Worm (Caenorhabditis elegans) whole organism, mixed stage, embryonic: ENCODE measurements around the gene F09F7.5.

Experiments used
- M03D4.4 ChIP-seq: sonication (generic microtip); optimal IDR thresholded peaks from 2 replicates; lab custom pipeline; 2017; ENCODE audit warnings: mild to moderate bottlenecking, missing genetic modification characterization, missing compliant biosample characterization
- bed-3 ChIP-seq: fragments of 200-800 bp; sonication (Bioruptor generic); optimal IDR thresholded peaks from 3 replicates; lab custom pipeline; 2018; ENCODE audit warnings: mild to moderate bottlenecking, missing genetic modification characterization, moderate library complexity, missing compliant biosample characterization
- blmp-1 ChIP-seq: fragments of 150-350 bp; optimal IDR thresholded peaks from 2 replicates; lab custom pipeline; 2014; ENCODE audit warnings: missing biosample characterization, missing genetic modification characterization
- ceh-39 ChIP-seq: fragments of 150-350 bp; optimal IDR thresholded peaks from 2 replicates; lab custom pipeline; 2014; ENCODE audit warnings: missing biosample characterization, missing genetic modification characterization
- ceh-43 ChIP-seq: fragments of 200-800 bp; sonication (Bioruptor generic); optimal IDR thresholded peaks from 2 replicates; lab custom pipeline; 2018; ENCODE audit warnings: mild to moderate bottlenecking, missing genetic modification characterization, moderate library complexity, missing compliant biosample characterization
- ceh-83 ChIP-seq: fragments of 200-800 bp; sonication (Bioruptor generic); optimal IDR thresholded peaks from 2 replicates; lab custom pipeline; 2018; ENCODE audit warnings: mild to moderate bottlenecking, missing genetic modification characterization, missing compliant biosample characterization
- ces-1 ChIP-seq: fragments of 150-350 bp; optimal IDR thresholded peaks from 2 replicates; lab custom pipeline; 2014; ENCODE audit warnings: missing biosample characterization, missing genetic modification reagents, missing genetic modification characterization
- cnd-1 ChIP-seq: fragments of 200-800 bp; sonication (Bioruptor generic); optimal IDR thresholded peaks from 2 replicates; lab custom pipeline; 2018; ENCODE audit warnings: mild to moderate bottlenecking, missing genetic modification characterization, missing compliant biosample characterization
- drap-1 ChIP-seq: fragments of 200-800 bp; sonication (Bioruptor generic); optimal IDR thresholded peaks from 3 replicates; lab custom pipeline; 2018; ENCODE audit warnings: mild to moderate bottlenecking, missing genetic modification characterization, missing compliant biosample characterization
- elt-1 ChIP-seq: sonication (generic microtip); optimal IDR thresholded peaks from 2 replicates; lab custom pipeline; 2017; ENCODE audit warnings: missing genetic modification characterization, mild to moderate bottlenecking, missing compliant biosample characterization, antibody characterized with exemption, moderate library complexity, borderline replicate concordance; ENCODE audit not compliant: insufficient read depth
- elt-3 ChIP-seq: fragments of 150-350 bp; optimal IDR thresholded peaks from 2 replicates; lab custom pipeline; 2014; ENCODE audit warnings: missing biosample characterization, missing genetic modification characterization
- flh-1 ChIP-seq: fragments of 200-800 bp; sonication (Bioruptor generic); optimal IDR thresholded peaks from 2 replicates; lab custom pipeline; 2018; ENCODE audit warnings: mild to moderate bottlenecking, missing genetic modification characterization, moderate library complexity, missing compliant biosample characterization
- ham-2 ChIP-seq: fragments of 200-800 bp; sonication (Bioruptor generic); optimal IDR thresholded peaks from 2 replicates; lab custom pipeline; 2018; ENCODE audit warnings: mild to moderate bottlenecking, missing genetic modification characterization, missing compliant biosample characterization
- hlh-1 ChIP-seq: fragments of 150-350 bp; optimal IDR thresholded peaks from 2 replicates; lab custom pipeline; 2014; ENCODE audit warnings: missing biosample characterization, missing genetic modification reagents, missing genetic modification characterization
- lin-13 ChIP-seq: fragments of 150-350 bp; optimal IDR thresholded peaks from 2 replicates; lab custom pipeline; 2014; ENCODE audit warnings: missing biosample characterization, missing genetic modification characterization
- lin-32 ChIP-seq: fragments of 200-800 bp; sonication (Bioruptor generic); optimal IDR thresholded peaks from 2 replicates; lab custom pipeline; 2018; ENCODE audit warnings: mild to moderate bottlenecking, missing genetic modification characterization, missing compliant biosample characterization
- lsy-2 ChIP-seq: fragments of 150-350 bp; optimal IDR thresholded peaks from 2 replicates; lab custom pipeline; 2014; ENCODE audit warnings: missing biosample characterization, missing genetic modification characterization
- mab-5 ChIP-seq: fragments of 150-350 bp; optimal IDR thresholded peaks from 2 replicates; lab custom pipeline; 2014; ENCODE audit warnings: missing biosample characterization, missing genetic modification characterization
- mep-1 ChIP-seq: fragments of 150-350 bp; optimal IDR thresholded peaks from 2 replicates; lab custom pipeline; 2017; ENCODE audit warnings: missing biosample characterization, missing genetic modification reagents, missing genetic modification characterization, inconsistent platforms
- mls-2 ChIP-seq: sonication (generic microtip); optimal IDR thresholded peaks from 2 replicates; lab custom pipeline; 2016; ENCODE audit warnings: mild to moderate bottlenecking, missing genetic modification characterization, moderate library complexity, missing compliant biosample characterization
- nhr-12 ChIP-seq: fragments of 150-350 bp; optimal IDR thresholded peaks from 2 replicates; lab custom pipeline; 2014; ENCODE audit warnings: missing biosample characterization, missing genetic modification characterization
- nhr-2 ChIP-seq: fragments of 150-350 bp; optimal IDR thresholded peaks from 2 replicates; lab custom pipeline; 2014; ENCODE audit warnings: missing biosample characterization, missing genetic modification characterization
- nhr-237 ChIP-seq: fragments of 150-350 bp; optimal IDR thresholded peaks from 2 replicates; lab custom pipeline; 2014; ENCODE audit warnings: missing biosample characterization, missing genetic modification characterization
- nhr-76 ChIP-seq: sonication (generic microtip); optimal IDR thresholded peaks from 2 replicates; lab custom pipeline; 2017; ENCODE audit warnings: missing biosample characterization, missing genetic modification characterization
- pha-4 ChIP-seq: fragments of 150-350 bp; optimal IDR thresholded peaks from 2 replicates; lab custom pipeline; 2018; ENCODE audit warnings: missing biosample characterization, missing genetic modification reagents, missing genetic modification characterization
- sem-2 ChIP-seq: fragments of 200-800 bp; sonication (Bioruptor generic); optimal IDR thresholded peaks from 2 replicates; lab custom pipeline; 2018; ENCODE audit warnings: mild to moderate bottlenecking, missing genetic modification characterization, missing compliant biosample characterization
- snpc-4 ChIP-seq: fragments of 150-350 bp; optimal IDR thresholded peaks from 2 replicates; lab custom pipeline; 2014; ENCODE audit warnings: missing biosample characterization, missing genetic modification characterization
- sptf-1 ChIP-seq: sonication (generic microtip); optimal IDR thresholded peaks from 2 replicates; lab custom pipeline; 2017; ENCODE audit warnings: mild to moderate bottlenecking, missing genetic modification characterization, moderate library complexity, missing compliant biosample characterization
- tbx-8 ChIP-seq: fragments of 200-800 bp; sonication (Bioruptor generic); optimal IDR thresholded peaks from 2 replicates; lab custom pipeline; 2018; ENCODE audit warnings: mild to moderate bottlenecking, missing genetic modification characterization, moderate library complexity, missing compliant biosample characterization
- unc-120 ChIP-seq: sonication (generic microtip); optimal IDR thresholded peaks from 2 replicates; lab custom pipeline; 2017; ENCODE audit warnings: missing genetic modification characterization, missing compliant biosample characterization; ENCODE audit not compliant: poor library complexity, severe bottlenecking
- unc-39 ChIP-seq: fragments of 150-350 bp; optimal IDR thresholded peaks from 2 replicates; lab custom pipeline; 2014; ENCODE audit warnings: missing biosample characterization, missing genetic modification characterization
- unc-62 ChIP-seq: fragments of 150-350 bp; optimal IDR thresholded peaks from 2 replicates; lab custom pipeline; 2014; ENCODE audit warnings: missing biosample characterization, missing genetic modification reagents, missing genetic modification characterization
- zip-8 ChIP-seq: fragments of 150-350 bp; optimal IDR thresholded peaks from 2 replicates; lab custom pipeline; 2014; ENCODE audit warnings: missing biosample characterization, missing genetic modification characterization
- ztf-11 ChIP-seq: fragments of 150-350 bp; optimal IDR thresholded peaks from 2 replicates; lab custom pipeline; 2014; ENCODE audit warnings: missing biosample characterization, missing genetic modification characterization

The F09F7.5 gene

ce11 chrIII:5573694-5574093 is 26.9 kb downstream of the F09F7.5 start, which contains the start of gene molo-1:
Gene molo-1, plus strand, starts transcription at chrIII:5573994.
- TF ChIP-seq nhr-237 (tag; lab: Kevin White, UChicago) (no peak), elt-3 (tag; lab: Kevin White, UChicago) (no peak), nhr-2 (tag; lab: Kevin White, UChicago) (no peak), hlh-1 (no peak), blmp-1 (tag; lab: Kevin White, UChicago) (no peak), lin-13 (tag; lab: Kevin White, UChicago) (no peak), drap-1 (no peak), elt-1 (no peak), sptf-1 (tag; lab: Kevin White, UChicago) (no peak), ceh-43 (no peak), snpc-4 (tag; lab: Kevin White, UChicago) (no peak), M03D4.4 (tag; lab: Kevin White, UChicago) (no peak), flh-1 (GFP tag; lab: Kevin White, UChicago) (no peak), nhr-12 (tag; lab: Kevin White, UChicago) (no peak), ham-2 (GFP tag; lab: Kevin White, UChicago) (no peak), ztf-11 (tag; lab: Kevin White, UChicago) (no peak), nhr-76 (tag; lab: Kevin White, UChicago) (no peak), lin-32 (GFP tag; lab: Kevin White, UChicago) (no peak), ces-1 (GFP tag; lab: Kevin White, UChicago) (no peak)

- TF ChIP-seq ham-2 (GFP tag; lab: Kevin White, UChicago): no peak
- no peak for TF ChIP-seq cnd-1
- TF ChIP-seq sem-2 (GFP tag; lab: Kevin White, UChicago): no peak
- no peak for TF ChIP-seq lin-13 (tag; lab: Kevin White, UChicago)
- TF ChIP-seq drap-1: no peak
- no peak for TF ChIP-seq lin-32 (GFP tag; lab: Kevin White, UChicago)
- TF ChIP-seq flh-1 (GFP tag; lab: Kevin White, UChicago): no peak
- no peak for TF ChIP-seq ceh-39 (tag; lab: Kevin White, UChicago)
- no peak for TF ChIP-seq elt-1
- no peak for TF ChIP-seq zip-8 (tag; lab: Kevin White, UChicago)
- TF ChIP-seq unc-120: no peak
- no peak for TF ChIP-seq tbx-8
- TF ChIP-seq mep-1 (tag; lab: Kevin White, UChicago): no peak
- TF ChIP-seq mab-5: no peak
- TF ChIP-seq elt-3 (tag; lab: Kevin White, UChicago): no peak
- TF ChIP-seq mls-2: no peak
- no peak for TF ChIP-seq pha-4 (tag; lab: Kevin White, UChicago)
- no peak for TF ChIP-seq ceh-83 (GFP tag; lab: Kevin White, UChicago)
- TF ChIP-seq nhr-12 (tag; lab: Kevin White, UChicago): no peak
These were observed 34.3 kb downstream of the F09F7.5 start, which contains the start of gene F56D2.5 for ce11 chrIII:5581049-5581448. Gene F56D2.5, minus strand, starts transcription at chrIII:5581419.

ce11 chrIII:5582766-5583165 is 36.0 kb downstream of the F09F7.5 start, which contains the start of the genes F56D2.8 and uev-2:
Gene F56D2.8, minus strand, starts transcription at chrIII:5582866.
Gene uev-2, plus strand, starts transcription at chrIII:5583125.
- TF ChIP-seq unc-120 (no peak), unc-62 (GFP tag; lab: Kevin White, UChicago) (no peak), lin-13 (tag; lab: Kevin White, UChicago) (no peak), zip-8 (tag; lab: Kevin White, UChicago) (no peak), drap-1 (no peak), cnd-1 (no peak), snpc-4 (tag; lab: Kevin White, UChicago) (no peak), sem-2 (GFP tag; lab: Kevin White, UChicago) (no peak), nhr-12 (tag; lab: Kevin White, UChicago) (no peak), lsy-2 (no peak), mab-5 (no peak), ces-1 (GFP tag; lab: Kevin White, UChicago) (no peak), pha-4 (tag; lab: Kevin White, UChicago) (no peak), nhr-237 (tag; lab: Kevin White, UChicago) (no peak), lin-32 (GFP tag; lab: Kevin White, UChicago) (no peak), ham-2 (GFP tag; lab: Kevin White, UChicago) (no peak), unc-39 (tag; lab: Kevin White, UChicago) (no peak), bed-3 (GFP tag; lab: Kevin White, UChicago) (no peak), ztf-11 (tag; lab: Kevin White, UChicago) (no peak)

ce11 chrIII:5584647-5585046 is 37.9 kb downstream of the F09F7.5 start, which contains the start of gene F56D2.3:
Gene F56D2.3, plus strand, starts transcription at chrIII:5584947.
- no peak for TF ChIP-seq mep-1 (tag; lab: Kevin White, UChicago)
- TF ChIP-seq cnd-1: peak; percentile 5
